Worm (Caenorhabditis elegans) whole organism, L1 larva: ENCODE results near the gene mps-2.

Experiments
- C16A3.4 ChIP-seq: fragments of 150-350 bp; optimal IDR thresholded peaks from 2 replicates; lab custom pipeline; 2014; ENCODE audit warnings: missing biosample characterization, missing genetic modification characterization
- aha-1 ChIP-seq: fragments of 150-350 bp; optimal IDR thresholded peaks from 2 replicates; lab custom pipeline; 2014; ENCODE audit warnings: missing biosample characterization, missing genetic modification characterization
- aly-2 ChIP-seq: fragments of 150-350 bp; optimal IDR thresholded peaks from 2 replicates; lab custom pipeline; 2014; ENCODE audit warnings: missing biosample characterization, missing genetic modification characterization
- ceh-63 ChIP-seq: fragments of 200-800 bp; sonication (Bioruptor generic); optimal IDR thresholded peaks from 2 replicates; lab custom pipeline; 2018; ENCODE audit warnings: mild to moderate bottlenecking, missing genetic modification characterization, missing compliant biosample characterization
- ceh-82 ChIP-seq, 3 experiments: fragments of 150-350 bp in 1 of 3; sonication (generic microtip) in 2 of 3; optimal IDR thresholded peaks; 2 replicates each; lab custom pipeline; 2014 to 2017; ENCODE audit warnings: missing biosample characterization in 3 of 3, missing genetic modification characterization in 3 of 3
- ceh-88 ChIP-seq: fragments of 200-800 bp; sonication (Bioruptor generic); IDR thresholded peaks from 2 replicates; pipeline ENCODE4 v1.3.6; 2022; ENCODE audit warnings: missing genetic modification characterization, missing compliant biosample characterization
- ceh-90 ChIP-seq: sonication (generic microtip); optimal IDR thresholded peaks from 2 replicates; lab custom pipeline; 2016; ENCODE audit warnings: missing genetic modification characterization, missing compliant biosample characterization
- dpl-1 ChIP-seq, 3 experiments: fragments of 150-350 bp in 2 of 3; sonication (generic microtip) in 1 of 3; optimal IDR thresholded peaks; 2 replicates each; lab custom pipeline; 2014 to 2017; ENCODE audit warnings: missing biosample characterization in 3 of 3, missing genetic modification characterization in 3 of 3, missing genetic modification reagents in 3 of 3
- dsc-1 ChIP-seq: sonication (generic microtip); optimal IDR thresholded peaks from 2 replicates; lab custom pipeline; 2016; ENCODE audit warnings: mild to moderate bottlenecking, missing genetic modification characterization, missing compliant biosample characterization
- efl-3 ChIP-seq: fragments of 200-800 bp; sonication (Bioruptor generic); optimal IDR thresholded peaks from 2 replicates; lab custom pipeline; 2018; ENCODE audit warnings: mild to moderate bottlenecking, missing genetic modification characterization, missing compliant biosample characterization
- egl-13 ChIP-seq: sonication (generic microtip); optimal IDR thresholded peaks from 2 replicates; lab custom pipeline; 2016; ENCODE audit warnings: missing genotype, missing genetic modification reagents, missing genetic modification characterization, missing compliant biosample characterization
- egl-27 ChIP-seq, 2 experiments: fragments of 150-350 bp in 1 of 2; sonication (generic microtip); optimal IDR thresholded peaks; 3 replicates each; lab custom pipeline; 2017 to 2018; ENCODE audit warnings: missing biosample characterization in 2 of 2, missing genetic modification characterization in 2 of 2, missing genetic modification reagents in 2 of 2
- elt-3 ChIP-seq, 6 experiments: fragments of 150-350 bp in 1 of 6; sonication (generic microtip); optimal IDR thresholded peaks; 2 replicates each; lab custom pipeline; 2017 to 2018; ENCODE audit warnings: missing biosample characterization in 6 of 6, missing genetic modification characterization in 6 of 6, inconsistent platforms in 1 of 6
- ets-5 ChIP-seq: fragments of 200-800 bp; sonication (Bioruptor generic); IDR thresholded peaks from 2 replicates; pipeline ENCODE4 v1.3.6; 2022; ENCODE audit warnings: missing genetic modification characterization, missing compliant biosample characterization
- grh-1 ChIP-seq: fragments of 200-800 bp; sonication (Bioruptor generic); IDR thresholded peaks from 2 replicates; pipeline ENCODE4 v1.3.6; 2022; ENCODE audit warnings: missing genetic modification reagents, missing genetic modification characterization, missing compliant biosample characterization
- hlh-17 ChIP-seq: fragments of 200-800 bp; sonication (Bioruptor generic); optimal IDR thresholded peaks from 2 replicates; lab custom pipeline; 2018; ENCODE audit warnings: missing genetic modification characterization, mild to moderate bottlenecking, missing compliant biosample characterization, moderate library complexity, borderline replicate concordance
- irx-1 ChIP-seq: sonication (generic microtip); optimal IDR thresholded peaks from 2 replicates; lab custom pipeline; 2016; ENCODE audit warnings: missing genetic modification characterization, missing compliant biosample characterization
- lin-13 ChIP-seq: fragments of 150-350 bp; optimal IDR thresholded peaks from 2 replicates; lab custom pipeline; 2014; ENCODE audit warnings: missing biosample characterization, missing genetic modification reagents, missing genetic modification characterization
- lin-14 ChIP-seq: fragments of 200-800 bp; sonication (Bioruptor generic); optimal IDR thresholded peaks from 2 replicates; lab custom pipeline; 2018; ENCODE audit warnings: mild to moderate bottlenecking, missing genetic modification characterization, moderate library complexity, missing compliant biosample characterization
- lir-3 ChIP-seq: sonication (generic microtip); optimal IDR thresholded peaks from 2 replicates; lab custom pipeline; 2016; ENCODE audit warnings: mild to moderate bottlenecking, missing genetic modification characterization, moderate library complexity, missing compliant biosample characterization; ENCODE audit not compliant: poor library complexity
- mab-9 ChIP-seq: fragments of 200-800 bp; sonication (Bioruptor generic); IDR thresholded peaks from 2 replicates; pipeline ENCODE4 v1.3.6; 2022; ENCODE audit warnings: missing genetic modification reagents, missing genetic modification characterization, missing compliant biosample characterization
- nhr-237 ChIP-seq: fragments of 150-350 bp; optimal IDR thresholded peaks from 2 replicates; lab custom pipeline; 2014; ENCODE audit warnings: missing biosample characterization, missing genetic modification characterization
- nhr-28 ChIP-seq: fragments of 150-350 bp; optimal IDR thresholded peaks from 2 replicates; lab custom pipeline; 2014; ENCODE audit warnings: missing biosample characterization, missing genetic modification characterization
- nhr-47 ChIP-seq: sonication (generic microtip); optimal IDR thresholded peaks from 2 replicates; lab custom pipeline; 2016; ENCODE audit warnings: mild to moderate bottlenecking, missing genetic modification characterization, moderate library complexity, missing compliant biosample characterization
- nhr-71 ChIP-seq: sonication (generic microtip); optimal IDR thresholded peaks from 2 replicates; lab custom pipeline; 2016; ENCODE audit warnings: mild to moderate bottlenecking, missing genetic modification characterization, moderate library complexity, missing compliant biosample characterization
- nhr-76 ChIP-seq: sonication (generic microtip); optimal IDR thresholded peaks from 2 replicates; lab custom pipeline; 2017; ENCODE audit warnings: missing biosample characterization, missing genetic modification characterization
- nhr-77 ChIP-seq: fragments of 150-350 bp; optimal IDR thresholded peaks from 2 replicates; lab custom pipeline; 2014; ENCODE audit warnings: missing biosample characterization, missing genetic modification characterization
- nhr-84 ChIP-seq: sonication (generic microtip); optimal IDR thresholded peaks from 2 replicates; lab custom pipeline; 2017; ENCODE audit warnings: missing biosample characterization, missing genetic modification characterization
- nhr-90 ChIP-seq: sonication (generic microtip); optimal IDR thresholded peaks from 2 replicates; lab custom pipeline; 2016; ENCODE audit warnings: mild to moderate bottlenecking, missing genetic modification characterization, missing compliant biosample characterization; ENCODE audit not compliant: poor library complexity
- pax-3 ChIP-seq: fragments of 200-800 bp; sonication (Bioruptor generic); optimal IDR thresholded peaks from 2 replicates; lab custom pipeline; 2018; ENCODE audit warnings: mild to moderate bottlenecking, missing genetic modification characterization, moderate library complexity, missing compliant biosample characterization
- pqm-1 ChIP-seq: sonication (generic microtip); optimal IDR thresholded peaks from 3 replicates; lab custom pipeline; 2017; ENCODE audit warnings: missing biosample characterization, missing genetic modification characterization
- rnt-1 ChIP-seq: sonication (generic microtip); optimal IDR thresholded peaks from 2 replicates; lab custom pipeline; 2016; ENCODE audit warnings: mild to moderate bottlenecking, missing genetic modification characterization, moderate library complexity, missing compliant biosample characterization
- snpc-4 ChIP-seq: fragments of 150-350 bp; optimal IDR thresholded peaks from 2 replicates; lab custom pipeline; 2014; ENCODE audit warnings: missing biosample characterization, missing genetic modification characterization
- snu-23 ChIP-seq: sonication (generic microtip); optimal IDR thresholded peaks from 2 replicates; lab custom pipeline; 2016; ENCODE audit warnings: missing genetic modification characterization, missing compliant biosample characterization
- sup-37 ChIP-seq: fragments of 200-800 bp; sonication (Bioruptor generic); optimal IDR thresholded peaks from 2 replicates; lab custom pipeline; 2018; ENCODE audit warnings: mild to moderate bottlenecking, missing genetic modification characterization, missing compliant biosample characterization
- tbx-2 ChIP-seq: sonication (generic microtip); optimal IDR thresholded peaks from 2 replicates; lab custom pipeline; 2016; ENCODE audit warnings: missing genetic modification characterization, missing compliant biosample characterization
- tlp-1 ChIP-seq: fragments of 150-350 bp; optimal IDR thresholded peaks from 2 replicates; lab custom pipeline; 2014; ENCODE audit warnings: missing biosample characterization, missing genetic modification characterization
- unc-130 ChIP-seq: fragments of 150-350 bp; optimal IDR thresholded peaks from 2 replicates; lab custom pipeline; 2017; ENCODE audit warnings: missing biosample characterization, missing genetic modification characterization, inconsistent platforms
- unc-30 ChIP-seq: sonication (generic microtip); optimal IDR thresholded peaks from 2 replicates; lab custom pipeline; 2017; ENCODE audit warnings: missing biosample characterization, missing genetic modification characterization
- unc-98 ChIP-seq: fragments of 200-800 bp; sonication (Bioruptor generic); IDR thresholded peaks from 2 replicates; pipeline ENCODE4 v1.3.6; 2022; ENCODE audit warnings: missing genetic modification characterization, missing compliant biosample characterization
- xbp-1 ChIP-seq: sonication (generic microtip); optimal IDR thresholded peaks from 2 replicates; lab custom pipeline; 2016; ENCODE audit warnings: missing genetic modification characterization, missing compliant biosample characterization
- zag-1 ChIP-seq: fragments of 150-350 bp; optimal IDR thresholded peaks from 2 replicates; lab custom pipeline; 2014; ENCODE audit warnings: missing biosample characterization, missing genetic modification characterization
- ztf-11 ChIP-seq, 2 experiments: sonication (generic microtip); optimal IDR thresholded peaks; 2 replicates each; lab custom pipeline; 2016 to 2017; ENCODE audit warnings: missing genetic modification characterization in 2 of 2, missing biosample characterization in 1 of 2, missing compliant biosample characterization in 1 of 2
- ztf-4 ChIP-seq: fragments of 150-350 bp; optimal IDR thresholded peaks from 2 replicates; lab custom pipeline; 2014; ENCODE audit warnings: missing biosample characterization, missing genetic modification characterization

mps-2 gene

ce11 chrII:312110-312509 lies at the start of gene mps-2:
TSS of gene mps-2 (minus strand) at chrII:312210.
- TF ChIP-seq nhr-71 (tag; lab: Kevin White, UChicago), result peak; percentile 8
- TF ChIP-seq dsc-1 (tag; lab: Kevin White, UChicago), result peak; percentile 46
- TF ChIP-seq, all 84 proteins: peak for 2; not testable (repeated sequence) for 82

DNA sequence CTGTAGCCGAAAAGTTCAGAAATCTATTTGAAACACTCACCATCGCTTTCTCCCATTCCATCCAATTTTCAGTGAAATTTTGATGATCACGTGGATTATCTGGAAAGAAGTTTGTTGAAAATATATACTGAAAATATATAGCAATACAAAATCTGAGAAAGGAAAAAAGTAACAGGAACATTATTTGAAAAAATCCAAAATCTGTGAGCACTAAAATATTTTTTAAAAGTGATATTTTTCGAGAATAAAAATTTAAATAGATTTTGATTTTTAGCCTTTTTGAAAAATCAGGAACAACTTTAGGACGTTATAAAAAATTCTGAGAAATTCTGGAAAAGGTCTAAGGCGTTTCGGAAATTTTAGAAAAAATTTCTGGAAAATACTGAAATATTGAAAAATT lies 45.0 kb upstream of the mps-2 start, which contains the start of gene dmsr-4:
Gene dmsr-4, minus strand, starts transcription at position 101 of the 400 bp plus-strand sequence.
- no peak for TF ChIP-seq efl-3 (GFP tag; lab: Kevin White, UChicago)
- TF ChIP-seq rnt-1, result no peak
- no peak for TF ChIP-seq ceh-63 (GFP tag; lab: Kevin White, UChicago)
- no peak for TF ChIP-seq lir-3
- no peak for TF ChIP-seq nhr-47 (tag; lab: Kevin White, UChicago)
- TF ChIP-seq egl-13, result no peak
- no peak for TF ChIP-seq mab-9 (GFP tag; lab: Robert Waterston, UW)
- TF ChIP-seq lin-14 (GFP tag; lab: Kevin White, UChicago), result no peak
- TF ChIP-seq nhr-71 (tag; lab: Kevin White, UChicago), result no peak

DNA sequence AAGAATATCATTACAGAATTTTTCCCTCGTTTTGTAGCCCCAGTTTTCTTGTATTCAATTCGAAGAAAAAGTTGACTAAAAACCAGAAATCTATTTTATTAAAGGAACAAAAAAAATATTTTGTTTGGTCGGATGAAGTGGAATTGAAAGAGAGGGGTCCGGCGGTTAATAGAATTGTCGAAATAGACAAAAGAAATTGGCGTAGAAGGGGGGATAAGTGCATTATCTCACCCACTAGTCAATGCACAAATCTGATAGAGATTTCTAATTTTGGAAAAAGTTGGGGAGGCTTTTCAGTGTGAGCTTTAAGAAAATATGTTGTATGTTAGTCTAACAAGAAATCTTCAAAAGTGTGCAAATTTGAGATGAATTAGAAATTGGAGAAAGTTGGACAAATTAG lies 42.5 kb upstream of the mps-2 start:
- TF ChIP-seq C16A3.4 (tag; lab: Kevin White, UChicago) (no peak), nhr-71 (tag; lab: Kevin White, UChicago) (peak; percentile 5), tbx-2 (tag; lab: Kevin White, UChicago) (peak; percentile 21), lin-14 (GFP tag; lab: Kevin White, UChicago) (peak; percentile 65), ztf-11 (tag; optimal IDR thresholded peaks at IDR 0.05; lab: Kevin White, UChicago) (peak in 1 of 2 experiments; percentile 16)

DNA sequence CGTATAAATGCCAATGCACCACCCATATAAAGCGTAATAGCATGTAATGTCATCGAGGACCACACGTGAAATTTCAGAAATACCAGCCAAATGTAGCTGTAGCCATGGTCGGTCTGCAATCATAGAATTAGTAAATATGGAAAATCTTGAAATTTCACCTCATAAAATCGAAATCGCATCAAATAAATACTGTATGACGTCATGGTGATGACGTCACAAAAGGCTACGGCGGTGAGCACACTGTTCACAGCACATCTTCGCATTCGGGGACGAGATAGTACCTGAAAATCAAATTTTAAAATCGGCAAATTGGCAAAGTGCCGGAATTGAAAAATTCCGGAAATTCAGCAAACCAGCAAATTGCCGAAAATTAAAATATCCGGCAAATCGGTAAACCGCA lies 37.7 kb upstream of the mps-2 start:
- no peak for TF ChIP-seq tlp-1 (tag; lab: Kevin White, UChicago)
- no peak for TF ChIP-seq unc-30 (tag; lab: Kevin White, UChicago)
- TF ChIP-seq nhr-90 (tag; lab: Kevin White, UChicago), result no peak
- no peak for TF ChIP-seq nhr-237 (tag; lab: Kevin White, UChicago)
- TF ChIP-seq aly-2, result no peak
- TF ChIP-seq pqm-1, result no peak
- TF ChIP-seq nhr-76 (tag; lab: Kevin White, UChicago), result no peak

DNA sequence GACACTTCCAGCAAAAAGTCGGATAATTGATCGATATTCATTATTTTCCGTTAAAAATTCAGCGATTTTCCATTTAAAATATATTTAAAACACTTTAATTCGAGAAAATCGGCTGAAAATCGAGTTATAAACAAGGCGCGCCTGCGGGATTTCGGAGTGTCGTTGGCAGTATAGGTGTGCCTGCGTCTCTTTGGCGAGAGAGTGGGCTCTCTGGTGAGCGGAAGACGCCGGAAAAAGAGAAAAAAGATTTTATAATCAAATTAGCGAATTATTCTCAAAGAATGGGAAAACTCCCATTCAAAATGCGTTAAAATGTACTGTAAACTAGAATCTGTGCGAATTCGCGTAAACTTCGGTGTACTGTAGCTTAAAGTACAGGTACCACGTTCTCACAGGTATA lies 35.7 kb upstream of the mps-2 start, which contains the start of gene D1069.3:
Gene D1069.3, minus strand, starts transcription at position 158 of the 400 bp plus-strand sequence.
- TF ChIP-seq grh-1 (GFP tag; lab: Robert Waterston, UW), result no peak
- TF ChIP-seq ceh-82 (tag; optimal IDR thresholded peaks at IDR 0.05; lab: Kevin White, UChicago), result peak; percentile 31 to 52 (median 41)
- TF ChIP-seq snu-23 (GFP tag; lab: Kevin White, UChicago), result peak; percentile 58
- no peak for TF ChIP-seq nhr-77 (tag; lab: Kevin White, UChicago)
- TF ChIP-seq unc-130 (tag; lab: Kevin White, UChicago), result peak; percentile 24
- no peak for TF ChIP-seq tlp-1 (tag; lab: Kevin White, UChicago)
- TF ChIP-seq ceh-88, result no peak
- no peak for TF ChIP-seq nhr-76 (tag; lab: Kevin White, UChicago)
- TF ChIP-seq snpc-4 (tag; lab: Kevin White, UChicago), result no peak
- TF ChIP-seq sup-37, result no peak
- no peak for TF ChIP-seq unc-98
- TF ChIP-seq dpl-1 (GFP tag; optimal IDR thresholded peaks at IDR 0.05; lab: Kevin White, UChicago), result peak; percentile 14 to 59 (median 23)
- TF ChIP-seq tbx-2 (tag; lab: Kevin White, UChicago), result peak; percentile 46
- no peak for TF ChIP-seq irx-1 (tag; lab: Kevin White, UChicago)
- no peak for TF ChIP-seq egl-27 (tag; optimal IDR thresholded peaks at IDR 0.05; lab: Kevin White, UChicago)
- no peak for TF ChIP-seq hlh-17
- TF ChIP-seq aha-1 (tag; lab: Kevin White, UChicago), result no peak
- no peak for TF ChIP-seq elt-3 (tag; optimal IDR thresholded peaks at IDR 0.05; lab: Kevin White, UChicago)
- no peak for TF ChIP-seq pax-3 (tag; lab: Kevin White, UChicago)
- TF ChIP-seq lin-13 (GFP tag; lab: Kevin White, UChicago), result no peak
- peak; percentile 48 for TF ChIP-seq xbp-1 (tag; lab: Kevin White, UChicago)
- no peak for TF ChIP-seq nhr-84
- TF ChIP-seq nhr-71 (tag; lab: Kevin White, UChicago), result peak; percentile 67
- no peak for TF ChIP-seq ets-5 (GFP tag; lab: Robert Waterston, UW)
- TF ChIP-seq nhr-28, result no peak
- no peak for TF ChIP-seq ztf-4
- peak; percentile 74 for TF ChIP-seq nhr-47 (tag; lab: Kevin White, UChicago)
- TF ChIP-seq C16A3.4 (tag; lab: Kevin White, UChicago), result no peak
- no peak for TF ChIP-seq ceh-90 (tag; lab: Kevin White, UChicago)
- TF ChIP-seq nhr-237 (tag; lab: Kevin White, UChicago), result no peak
- no peak for TF ChIP-seq zag-1 (tag; lab: Kevin White, UChicago)
